Fruit fly (Drosophila melanogaster): ENCODE results near the gene ClpX.

DNA sequence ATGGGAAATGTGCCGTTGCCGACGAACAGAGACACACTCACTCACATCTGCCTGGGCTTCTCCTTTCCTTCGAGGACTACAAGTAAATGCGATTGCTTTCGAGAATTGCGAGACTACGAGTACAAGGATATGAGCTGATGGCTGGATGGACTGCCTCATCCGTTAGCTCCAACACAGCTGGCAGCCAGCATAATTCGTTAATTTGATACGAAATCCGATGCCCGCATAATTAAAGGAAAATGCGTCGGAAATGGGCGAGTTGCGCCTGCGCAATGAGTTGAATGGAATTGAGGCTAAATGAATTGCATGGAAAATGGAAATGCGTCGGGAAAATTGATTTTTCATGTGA, 32.3 kb upstream of the ClpX start:
- TF ChIP-seq CG8478 (optimal IDR thresholded peaks at IDR 0.05) (no peak), CTCF (optimal IDR thresholded peaks at IDR 0.05) (no peak)
